Worm (Caenorhabditis elegans): ENCODE measurements around the gene anoh-1.

DNA sequence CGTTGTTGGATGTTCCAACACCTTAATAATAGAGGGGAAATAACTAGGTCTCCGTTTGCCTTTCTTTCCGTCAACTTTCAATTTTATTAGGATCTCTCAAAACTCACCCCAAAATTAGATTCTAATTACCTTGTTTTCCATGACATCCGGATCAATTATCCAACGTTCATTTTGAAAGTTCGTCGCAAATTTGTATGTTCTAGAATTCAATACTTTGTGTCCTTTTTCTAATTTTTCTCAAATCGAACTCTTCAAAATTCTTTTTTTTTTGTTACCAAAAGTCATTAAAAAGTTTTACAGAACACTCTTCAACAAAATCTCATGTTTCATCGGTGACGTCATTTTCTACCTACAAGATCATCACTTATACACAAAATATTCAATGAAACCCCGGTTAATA, 23.6 kb upstream of the anoh-1 start, which contains the start of gene Y43F4A.1:
- TF ChIP-seq nfya-1 (tag; optimal IDR thresholded peaks at IDR 0.05; ENCODE audit: insufficient read depth) (no peak), nhr-28 (tag; optimal IDR thresholded peaks at IDR 0.05) (no peak), unc-62 (GFP tag; optimal IDR thresholded peaks at IDR 0.05) (no peak), snpc-4 (tag; optimal IDR thresholded peaks at IDR 0.05) (no peak), R02D3.7 (tag; optimal IDR thresholded peaks at IDR 0.05) (no peak), elt-2 (tag; optimal IDR thresholded peaks at IDR 0.05) (no peak), mdl-1 (tag; optimal IDR thresholded peaks at IDR 0.05) (no peak), ztf-11 (tag; optimal IDR thresholded peaks at IDR 0.05) (no peak), nhr-77 (tag; optimal IDR thresholded peaks at IDR 0.05) (no peak), nhr-76 (tag; optimal IDR thresholded peaks at IDR 0.05) (no peak), egl-27 (tag; optimal IDR thresholded peaks at IDR 0.05) (no peak)

All from whole organism, L3 larva.